Fruit fly (Drosophila melanogaster): ENCODE data around the gene Ets96B.

Gene Ets96B

dm6 chr3R:24768538-24769401, 19.1 kb upstream of the Ets96B start, which contains the start of gene CG13631 (continued):
- peak; percentile 90 for TF ChIP-seq CG12659 (GFP tag; optimal IDR thresholded peaks at IDR 0.05)
- peak; percentile 91 for TF ChIP-seq CG9609 (GFP tag; optimal IDR thresholded peaks at IDR 0.05)
- TF ChIP-seq CG32772 (GFP tag; IDR thresholded peaks at IDR 0.05), result peak; percentile 94
- 0 out of 2 replicates have a peak, but pooled peaks have one; percentile 17 for TF ChIP-seq Dip2 (GFP tag; IDR thresholded peaks at IDR 0.05)
- peak; percentile 94 for TF ChIP-seq dysf (GFP tag; IDR thresholded peaks at IDR 0.05)
- peak; percentile 96 for TF ChIP-seq CG17829 (tag; optimal IDR thresholded peaks at IDR 0.05)
- TF ChIP-seq CG30020 (tag; optimal IDR thresholded peaks at IDR 0.05), result peak; percentile 78
- TF ChIP-seq jing (GFP tag; optimal IDR thresholded peaks at IDR 0.05), result peak; percentile 94
- peak; percentile 88; the same call in 3 of the 4 replicates for TF ChIP-seq Gug (GFP tag; IDR thresholded peaks at IDR 0.05)
- peak; percentile 87 for TF ChIP-seq CG6654 (GFP tag; optimal IDR thresholded peaks at IDR 0.05)
- peak; percentile 91 for TF ChIP-seq CG8359 (GFP tag; optimal IDR thresholded peaks at IDR 0.05; ENCODE audit: borderline replicate concordance)
- TF ChIP-seq cwo (GFP tag; optimal IDR thresholded peaks at IDR 0.05), result peak; percentile 73
- TF ChIP-seq yki (optimal IDR thresholded peaks at IDR 0.05), result no peak
- TF ChIP-seq Xbp1 (GFP tag; optimal IDR thresholded peaks at IDR 0.05), result peak; percentile 96
- TF ChIP-seq Kr (GFP tag; optimal IDR thresholded peaks at IDR 0.05), result no peak
- peak; percentile 59 for TF ChIP-seq Hmx (GFP tag; optimal IDR thresholded peaks at IDR 0.05)
- TF ChIP-seq CG8281 (tag; optimal IDR thresholded peaks at IDR 0.05), result peak; percentile 80
- TF ChIP-seq TFAM (GFP tag; optimal IDR thresholded peaks at IDR 0.05), result peak; percentile 72
- peak; percentile 94 for TF ChIP-seq ase (GFP tag; IDR thresholded peaks at IDR 0.05)
- peak; percentile 98 for TF ChIP-seq CG4424 (GFP tag; optimal IDR thresholded peaks at IDR 0.05)
- peak; percentile 79 for TF ChIP-seq scrt (GFP tag; optimal IDR thresholded peaks at IDR 0.05)
- peak; percentile 96 for TF ChIP-seq stc (GFP tag; IDR thresholded peaks at IDR 0.05)
- peak; percentile 60 for TF ChIP-seq slbo (GFP tag; IDR thresholded peaks at IDR 0.05)
- peak; percentile 84 for TF ChIP-seq CHES-1-like (GFP tag; optimal IDR thresholded peaks at IDR 0.05)
- TF ChIP-seq Dp (GFP tag; optimal IDR thresholded peaks at IDR 0.05), result no peak
- TF ChIP-seq hth (optimal IDR thresholded peaks at IDR 0.05), result no peak
- TF ChIP-seq Dbx (GFP tag; IDR thresholded peaks at IDR 0.05), result no peak
- peak; percentile 86 for TF ChIP-seq Bdp1 (GFP tag; optimal IDR thresholded peaks at IDR 0.05)
- peak; percentile 86 for TF ChIP-seq ranshi (GFP tag; IDR thresholded peaks at IDR 0.05)
- TF ChIP-seq salm (tag; optimal IDR thresholded peaks at IDR 0.05), result peak; percentile 90
- peak; percentile 83 for TF ChIP-seq Dad (GFP tag; optimal IDR thresholded peaks at IDR 0.05)
- peak; percentile 96 for TF ChIP-seq gsb-n (tag; optimal IDR thresholded peaks at IDR 0.05)
- TF ChIP-seq CG34422 (GFP tag; IDR thresholded peaks at IDR 0.05), result peak; percentile 88; the same call in 2 of the 3 replicates
- peak; percentile 62 for TF ChIP-seq CTCF (GFP tag; optimal IDR thresholded peaks at IDR 0.05)
- TF ChIP-seq CG8765 (GFP tag; IDR thresholded peaks at IDR 0.05), result peak; percentile 19; the same call in 1 of the 2 replicates
- peak; percentile 39 for TF ChIP-seq Hand (GFP tag; optimal IDR thresholded peaks at IDR 0.05)
- peak; percentile 88 for TF ChIP-seq Mad (GFP tag; optimal IDR thresholded peaks at IDR 0.05)
- peak; percentile 91 for TF ChIP-seq gcm2 (GFP tag; optimal IDR thresholded peaks at IDR 0.05)
- no peak for TF ChIP-seq rib (GFP tag; IDR thresholded peaks at IDR 0.05)
- peak; percentile 88 for TF ChIP-seq Nf-YA (GFP tag; IDR thresholded peaks at IDR 0.05)
- peak; percentile 86 for TF ChIP-seq CG9817 (tag; optimal IDR thresholded peaks at IDR 0.05)
- peak; percentile 26 for TF ChIP-seq CG12769 (tag; optimal IDR thresholded peaks at IDR 0.05)
- peak; percentile 96 for TF ChIP-seq ewg (GFP tag; optimal IDR thresholded peaks at IDR 0.05)
- TF ChIP-seq onecut (GFP tag; IDR thresholded peaks at IDR 0.05), result peak; percentile 82
- no peak for TF ChIP-seq bbx (GFP tag; IDR thresholded peaks at IDR 0.05; ENCODE audit: partially characterized antibody)
- TF ChIP-seq CG3838 (GFP tag; optimal IDR thresholded peaks at IDR 0.05), result peak; percentile 52
- peak; percentile 76 for TF ChIP-seq sima (GFP tag; optimal IDR thresholded peaks at IDR 0.05)
- peak; percentile 67 for TF ChIP-seq CG6854 (GFP tag; optimal IDR thresholded peaks at IDR 0.05)
- TF ChIP-seq hbn (GFP tag; IDR thresholded peaks at IDR 0.05; ENCODE audit: partially characterized antibody), result no peak
- TF ChIP-seq Neu2 (GFP tag; optimal IDR thresholded peaks at IDR 0.05; ENCODE audit: borderline replicate concordance), result no peak
